Fruit fly (Drosophila melanogaster) whole organism: Measurements from ENCODE around the gene Piezo.

Experiments used
- CG8478 ChIP-seq: fragments of >200 bp; optimal IDR thresholded peaks from 2 replicates; lab custom pipeline; 2018; ENCODE audit warnings: inconsistent platforms
- EcR ChIP-seq, 2 experiments: fragments of >200 bp; optimal IDR thresholded peaks; 2 replicates each; lab custom pipeline; 2017; ENCODE audit warnings: missing biosample characterization in 2 of 2, missing genetic modification characterization in 2 of 2, missing genetic modification reagents in 2 of 2
- pan ChIP-seq: fragments of >200 bp; optimal IDR thresholded peaks from 2 replicates; lab custom pipeline; 2017
- psq ChIP-seq: fragments of >200 bp; optimal IDR thresholded peaks from 2 replicates; lab custom pipeline; 2017
- usp ChIP-seq: fragments of >200 bp; optimal IDR thresholded peaks from 2 replicates; lab custom pipeline; 2017; ENCODE audit warnings: missing biosample characterization, missing genetic modification characterization, mixed read lengths

DNA sequence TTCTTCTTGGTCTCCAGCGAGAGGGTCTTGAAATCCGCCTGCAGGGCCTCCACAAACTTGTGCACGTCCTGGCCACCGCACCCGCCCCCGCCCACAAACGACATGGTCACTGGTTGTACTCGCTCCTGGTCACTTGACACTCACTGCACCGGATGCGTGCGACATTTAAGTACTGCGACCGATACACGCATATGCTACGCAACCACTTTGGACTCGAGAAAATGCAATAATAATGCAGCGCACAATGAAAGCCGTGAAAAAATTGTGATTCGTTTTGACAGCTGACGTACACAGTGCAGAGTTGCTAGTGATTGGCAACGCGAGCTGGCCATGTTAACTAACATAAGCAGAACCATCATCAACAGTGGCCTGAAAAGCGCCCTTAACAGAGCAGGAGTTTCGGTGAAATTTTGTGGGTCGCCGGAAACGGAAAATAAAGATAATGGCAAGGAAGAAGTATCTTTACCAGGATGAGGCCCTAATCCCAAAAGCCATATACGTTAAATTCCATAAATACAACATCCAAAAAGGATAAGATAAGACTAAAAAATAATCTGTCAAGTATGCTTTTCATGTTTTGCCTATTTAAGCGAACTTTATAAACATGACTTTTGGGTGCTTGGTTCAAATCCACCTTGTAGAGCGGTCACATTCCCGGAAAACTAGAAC is 39.0 kb upstream of the Piezo start, which contains the start of the genes mon2 and CG8673:
- TF ChIP-seq usp (GFP tag; lab: Kevin White, UChicago), result no peak
- TF ChIP-seq EcR (GFP tag; optimal IDR thresholded peaks at IDR 0.05; lab: Kevin White, UChicago), result no peak
- TF ChIP-seq CG8478, result no peak
- no peak for TF ChIP-seq pan (lab: Kevin White, UChicago)
- TF ChIP-seq psq (lab: Kevin White, UChicago), result no peak
